Fruit fly (Drosophila melanogaster) whole organism, embryonic: ENCODE data around the gene CG15011.
A peak's percentile ranks its signal among the peaks of the same experiment; 100 is the strongest.

Source experiments
- CG10147 ChIP-seq: fragments of 200-800 bp; sonication (Bioruptor generic); optimal IDR thresholded peaks from 2 replicates; lab custom pipeline; 2019; ENCODE audit warnings: missing biosample characterization, mild to moderate bottlenecking, missing genetic modification characterization, moderate library complexity
- CG1024 ChIP-seq: fragments of 200-800 bp; sonication (Bioruptor generic); IDR thresholded peaks from 2 replicates; pipeline ENCODE4 v1.3.6; 2022; ENCODE audit warnings: missing biosample characterization, missing genetic modification characterization
- CG10654 ChIP-seq: fragments of 200-800 bp; sonication (Bioruptor generic); optimal IDR thresholded peaks from 2 replicates; lab custom pipeline; 2016; ENCODE audit warnings: missing biosample characterization, missing genetic modification characterization
- CG12659 ChIP-seq: fragments of 200-800 bp; sonication (Bioruptor generic); optimal IDR thresholded peaks from 3 replicates; lab custom pipeline; 2017; ENCODE audit warnings: mild to moderate bottlenecking, missing biosample characterization, missing genetic modification reagents, missing genetic modification characterization
- CG16863 ChIP-seq: fragments of 200-800 bp; sonication (Bioruptor generic); optimal IDR thresholded peaks from 3 replicates; lab custom pipeline; 2016; ENCODE audit warnings: missing biosample characterization, missing genetic modification characterization
- CG17359 ChIP-seq: fragments of 200-800 bp; sonication (Bioruptor generic); optimal IDR thresholded peaks from 3 replicates; lab custom pipeline; 2018; ENCODE audit warnings: missing biosample characterization, mild to moderate bottlenecking, missing genetic modification characterization, moderate library complexity
- CG17802 ChIP-seq: fragments of 200-800 bp; sonication (Bioruptor generic); optimal IDR thresholded peaks from 2 replicates; lab custom pipeline; 2018; ENCODE audit warnings: missing biosample characterization, mild to moderate bottlenecking, missing genetic modification characterization, moderate library complexity
- CG18764 ChIP-seq: fragments of 200-800 bp; sonication (Bioruptor generic); optimal IDR thresholded peaks from 3 replicates; lab custom pipeline; 2016; ENCODE audit warnings: missing biosample characterization, missing genetic modification characterization
- CG2120 ChIP-seq: fragments of 200-800 bp; sonication (Bioruptor generic); optimal IDR thresholded peaks from 3 replicates; lab custom pipeline; 2016; ENCODE audit warnings: missing biosample characterization, missing genetic modification characterization
- CG2202 ChIP-seq: fragments of 200-800 bp; sonication (Bioruptor generic); optimal IDR thresholded peaks from 2 replicates; lab custom pipeline; 2018; ENCODE audit warnings: missing biosample characterization, mild to moderate bottlenecking, missing genetic modification characterization
- CG4360 ChIP-seq: fragments of 200-800 bp; sonication (Bioruptor generic); IDR thresholded peaks from 2 replicates; pipeline ENCODE4 v1.3.6; 2022; ENCODE audit warnings: missing biosample characterization, missing genetic modification characterization
- CG4617 ChIP-seq: fragments of 200-800 bp; sonication (Bioruptor generic); optimal IDR thresholded peaks from 3 replicates; lab custom pipeline; 2016; ENCODE audit warnings: missing biosample characterization, missing genetic modification characterization, borderline replicate concordance
- CG5180 ChIP-seq: fragments of 200-800 bp; sonication (Bioruptor generic); optimal IDR thresholded peaks from 3 replicates; lab custom pipeline; 2017; ENCODE audit warnings: missing biosample characterization, missing genetic modification characterization, mild to moderate bottlenecking, moderate library complexity, missing genetic modification reagents
- CG6272 ChIP-seq: fragments of 200-800 bp; sonication (Bioruptor generic); IDR thresholded peaks from 2 replicates; pipeline ENCODE4 v1.3.6; 2022; ENCODE audit warnings: missing biosample characterization, missing genetic modification characterization
- CG6813 ChIP-seq: fragments of 200-800 bp; sonication (Bioruptor generic); optimal IDR thresholded peaks from 2 replicates; lab custom pipeline; 2017; ENCODE audit warnings: missing biosample characterization, missing genetic modification characterization, mild to moderate bottlenecking, moderate library complexity, missing genetic modification reagents
- CG7745 ChIP-seq: fragments of 200-800 bp; sonication (Bioruptor generic); optimal IDR thresholded peaks from 2 replicates; lab custom pipeline; 2018; ENCODE audit warnings: missing biosample characterization, mild to moderate bottlenecking, missing genetic modification characterization, moderate library complexity
- CG8388 ChIP-seq: fragments of 200-800 bp; sonication (Bioruptor generic); optimal IDR thresholded peaks from 2 replicates; lab custom pipeline; 2019; ENCODE audit warnings: missing biosample characterization, mild to moderate bottlenecking, missing genetic modification characterization, moderate library complexity
- CG8478 ChIP-seq: fragments of >200 bp; optimal IDR thresholded peaks from 2 replicates; lab custom pipeline; 2018
- CTCF ChIP-seq: fragments of 200-800 bp; sonication (Bioruptor generic); optimal IDR thresholded peaks from 2 replicates; lab custom pipeline; 2017; ENCODE audit warnings: missing biosample characterization, mild to moderate bottlenecking, missing genetic modification characterization, moderate library complexity
- CkIIα-i1 ChIP-seq: fragments of 200-800 bp; sonication (Bioruptor generic); IDR thresholded peaks from 2 replicates; pipeline ENCODE4 v1.3.6; 2022; ENCODE audit warnings: missing biosample characterization, missing genetic modification characterization
- Drgx ChIP-seq: fragments of 200-800 bp; sonication (Bioruptor generic); IDR thresholded peaks from 2 replicates; pipeline ENCODE4 v1.3.6; 2022; ENCODE audit warnings: missing biosample characterization, missing genetic modification characterization
- Ets65A ChIP-seq: fragments of 200-800 bp; sonication (Bioruptor generic); peaks from one replicate; lab custom pipeline; 2016; ENCODE audit warnings: missing biosample characterization, missing genetic modification characterization
- Gug ChIP-seq: fragments of 200-800 bp; sonication (Bioruptor generic); IDR thresholded peaks from 4 replicates; pipeline ENCODE4 v1.3.6; 2022; ENCODE audit warnings: missing biosample characterization, missing genetic modification characterization
- Hmr ChIP-seq: fragments of 200-800 bp; sonication (Bioruptor generic); optimal IDR thresholded peaks from 3 replicates; lab custom pipeline; 2017; ENCODE audit warnings: mild to moderate bottlenecking, missing biosample characterization, missing genetic modification reagents, missing genetic modification characterization
- Neu2 ChIP-seq: fragments of 200-800 bp; sonication (Bioruptor generic); optimal IDR thresholded peaks from 3 replicates; lab custom pipeline; 2016; ENCODE audit warnings: missing biosample characterization, missing genetic modification characterization, borderline replicate concordance
- NfI ChIP-seq: fragments of 200-800 bp; sonication (Bioruptor generic); optimal IDR thresholded peaks from 3 replicates; lab custom pipeline; 2018; ENCODE audit warnings: missing biosample characterization, mild to moderate bottlenecking, missing genetic modification characterization, moderate library complexity
- Optix ChIP-seq: fragments of 200-800 bp; sonication (Bioruptor generic); IDR thresholded peaks from 3 replicates; pipeline ENCODE4 v1.3.6; 2022; ENCODE audit warnings: missing biosample characterization, missing genetic modification characterization
- Ptx1 ChIP-seq: fragments of 200-800 bp; sonication (Bioruptor generic); IDR thresholded peaks from 2 replicates; pipeline ENCODE4 v1.3.6; 2022; ENCODE audit warnings: missing biosample characterization, missing genetic modification characterization
- Ravus ChIP-seq: fragments of 200-800 bp; sonication (Bioruptor generic); IDR thresholded peaks from 2 replicates; pipeline ENCODE4 v1.3.6; 2022; ENCODE audit warnings: missing biosample characterization, missing genetic modification characterization
- Sox102F ChIP-seq: fragments of 200-800 bp; sonication (Bioruptor generic); optimal IDR thresholded peaks from 2 replicates; lab custom pipeline; 2018; ENCODE audit warnings: missing biosample characterization, mild to moderate bottlenecking, missing genetic modification characterization, moderate library complexity
- Xrp1 ChIP-seq: fragments of 200-800 bp; sonication (Bioruptor generic); IDR thresholded peaks from 2 replicates; pipeline ENCODE4 v1.3.6; 2022; ENCODE audit warnings: missing biosample characterization, missing genetic modification characterization
- YL-1 ChIP-seq: fragments of 200-800 bp; sonication (Bioruptor generic); optimal IDR thresholded peaks from 3 replicates; lab custom pipeline; 2017; ENCODE audit warnings: missing biosample characterization, mild to moderate bottlenecking, missing genetic modification characterization
- bbx ChIP-seq: fragments of 200-800 bp; sonication (Bioruptor generic); IDR thresholded peaks from 2 replicates; pipeline ENCODE4 v1.3.6; 2022; ENCODE audit warnings: missing biosample characterization, missing genetic modification characterization; ENCODE audit not compliant: partially characterized antibody
- cg ChIP-seq: fragments of 200-800 bp; sonication (Bioruptor generic); optimal IDR thresholded peaks from 3 replicates; lab custom pipeline; 2019; ENCODE audit warnings: missing biosample characterization, mild to moderate bottlenecking, missing genetic modification characterization, moderate library complexity
- crc ChIP-seq: fragments of 200-800 bp; sonication (Bioruptor generic); optimal IDR thresholded peaks from 2 replicates; lab custom pipeline; 2016; ENCODE audit warnings: missing biosample characterization, missing genetic modification characterization
- danr ChIP-seq: fragments of 200-800 bp; sonication (Bioruptor generic); IDR thresholded peaks from 2 replicates; pipeline ENCODE4 v1.3.6; 2022; ENCODE audit warnings: missing biosample characterization, missing genetic modification characterization
- dimm ChIP-seq: fragments of 200-800 bp; sonication (Bioruptor generic); IDR thresholded peaks from 2 replicates; pipeline ENCODE4 v1.3.6; 2022; ENCODE audit warnings: missing biosample characterization, missing genetic modification characterization
- h ChIP-seq: fragments of >200 bp; optimal IDR thresholded peaks from 2 replicates; lab custom pipeline; 2017
- insv ChIP-seq, 2 experiments: fragments of 200-800 bp; sonication (Bioruptor generic); optimal IDR thresholded peaks; 3 replicates each; lab custom pipeline; 2016 to 2018; ENCODE audit warnings: missing biosample characterization in 2 of 2, missing genetic modification characterization in 2 of 2
- nau ChIP-seq: fragments of 200-800 bp; sonication (Bioruptor generic); optimal IDR thresholded peaks from 3 replicates; lab custom pipeline; 2017; ENCODE audit warnings: missing biosample characterization, mild to moderate bottlenecking, missing genetic modification characterization, missing genetic modification reagents
- nerfin-1 ChIP-seq: fragments of 200-800 bp; sonication (Bioruptor generic); optimal IDR thresholded peaks from 3 replicates; lab custom pipeline; 2019; ENCODE audit warnings: missing biosample characterization, mild to moderate bottlenecking, missing genetic modification characterization, moderate library complexity
- nom ChIP-seq: fragments of 200-800 bp; sonication (Bioruptor generic); optimal IDR thresholded peaks from 2 replicates; lab custom pipeline; 2017; ENCODE audit warnings: missing biosample characterization, missing genetic modification characterization, mild to moderate bottlenecking, moderate library complexity, missing genetic modification reagents
- org-1 ChIP-seq: fragments of 200-800 bp; sonication (Bioruptor generic); optimal IDR thresholded peaks from 2 replicates; lab custom pipeline; 2017; ENCODE audit warnings: missing biosample characterization, missing genetic modification characterization
- psq ChIP-seq: fragments of 200-800 bp; sonication (Bioruptor generic); optimal IDR thresholded peaks from 2 replicates; lab custom pipeline; 2017; ENCODE audit warnings: missing biosample characterization, missing genetic modification characterization
- row ChIP-seq: fragments of 200-800 bp; sonication (Bioruptor generic); IDR thresholded peaks from 3 replicates; pipeline ENCODE4 v1.3.6; 2022; ENCODE audit warnings: missing biosample characterization, missing genetic modification characterization
- seq ChIP-seq: fragments of 200-800 bp; sonication (Bioruptor generic); IDR thresholded peaks from 2 replicates; pipeline ENCODE4 v1.3.6; 2022; ENCODE audit warnings: missing biosample characterization, missing genetic modification characterization
- tap ChIP-seq: fragments of 200-800 bp; optimal IDR thresholded peaks from 3 replicates; lab custom pipeline; 2019; ENCODE audit warnings: missing biosample characterization, mild to moderate bottlenecking, missing genetic modification characterization, moderate library complexity
- tio ChIP-seq: fragments of 200-800 bp; sonication (Bioruptor generic); optimal IDR thresholded peaks from 2 replicates; lab custom pipeline; 2017; ENCODE audit warnings: missing biosample characterization, missing genetic modification characterization, inconsistent platforms
- unc-4 ChIP-seq: fragments of 200-800 bp; sonication (Bioruptor generic); IDR thresholded peaks from 2 replicates; pipeline ENCODE4 v1.3.6; 2022; ENCODE audit warnings: missing biosample characterization, missing genetic modification characterization; ENCODE audit not compliant: partially characterized antibody
- vfl ChIP-seq: fragments of 200-800 bp; sonication (Bioruptor generic); optimal IDR thresholded peaks from 2 replicates; lab custom pipeline; 2016; ENCODE audit warnings: missing biosample characterization, missing genetic modification characterization
- yki ChIP-seq: fragments of >200 bp; optimal IDR thresholded peaks from 3 replicates; lab custom pipeline; 2018
- zf30C ChIP-seq: fragments of 200-800 bp; sonication (Bioruptor generic); optimal IDR thresholded peaks from 3 replicates; lab custom pipeline; 2018; ENCODE audit warnings: missing biosample characterization, mild to moderate bottlenecking, missing genetic modification characterization

The CG15011 gene

dm6 chr3L:4259102-4259558, at the start of gene CG15011, which contains the start of gene CG1309 (continued):
- peak; percentile 94 for TF ChIP-seq CG2120 (GFP tag; lab: Kevin White, UChicago)
- TF ChIP-seq cg (GFP tag; lab: Kevin White, UChicago), result no peak
- TF ChIP-seq zf30C (GFP tag; lab: Kevin White, UChicago), result no peak
- peak; percentile 67 for TF ChIP-seq tap (tag; lab: Kevin White, UChicago)
- peak; percentile 57 for TF ChIP-seq psq
- peak; percentile 91 for TF ChIP-seq CG4617
- no peak for TF ChIP-seq CG4360 (GFP tag; lab: Robert Waterston, UW)
- no peak for TF ChIP-seq h (lab: Kevin White, UChicago)
- no peak for TF ChIP-seq dimm (GFP tag; lab: Robert Waterston, UW)
- peak; percentile 75 for TF ChIP-seq vfl
- no peak for TF ChIP-seq bbx (GFP tag; lab: Robert Waterston, UW)
- peak; percentile 69; the same call in 3 of the 4 replicates for TF ChIP-seq Gug (GFP tag; lab: Robert Waterston, UW)
- peak; percentile 75 for TF ChIP-seq CG18764 (GFP tag; lab: Kevin White, UChicago)
- peak; percentile 31 for TF ChIP-seq CG2202 (tag; lab: Kevin White, UChicago)
- peak; percentile 60 for TF ChIP-seq nom (GFP tag; lab: Kevin White, UChicago)
- TF ChIP-seq Ets65A (GFP tag; lab: Kevin White, UChicago), result peak; percentile 99
- peak; percentile 89 for TF ChIP-seq Ptx1 (GFP tag; lab: Robert Waterston, UW)
- no peak for TF ChIP-seq CG7745
- peak; percentile 98 for TF ChIP-seq row (GFP tag; lab: Robert Waterston, UW)
- peak; percentile 81 for TF ChIP-seq Hmr (GFP tag; lab: Kevin White, UChicago)
- TF ChIP-seq CG5180 (GFP tag; lab: Kevin White, UChicago), result no peak
- peak; percentile 83 for TF ChIP-seq CG16863
- peak; percentile 37 for TF ChIP-seq CG17802 (tag; lab: Kevin White, UChicago)
- TF ChIP-seq danr (GFP tag; lab: Robert Waterston, UW), result peak; percentile 28; the same call in 1 of the 2 replicates
- TF ChIP-seq Optix (GFP tag; lab: Robert Waterston, UW), result peak; percentile 69; the same call in 1 of the 3 replicates
- TF ChIP-seq nerfin-1 (tag; lab: Kevin White, UChicago), result peak; percentile 93
- peak; percentile 76 for TF ChIP-seq CG17359 (tag; lab: Kevin White, UChicago)
- no peak for TF ChIP-seq CG8478 (lab: Kevin White, UChicago)
- TF ChIP-seq yki (lab: Kevin White, UChicago), result no peak
- TF ChIP-seq insv (GFP tag; optimal IDR thresholded peaks at IDR 0.05; lab: Kevin White, UChicago), result peak; percentile 21 to 84
- TF ChIP-seq CG6272 (GFP tag; lab: Robert Waterston, UW), result peak; percentile 79
- TF ChIP-seq Ravus (GFP tag; lab: Robert Waterston, UW), result no peak
- peak; percentile 75 for TF ChIP-seq Drgx (GFP tag; lab: Robert Waterston, UW)
- TF ChIP-seq Sox102F, result peak; percentile 81
- TF ChIP-seq Xrp1, result peak; percentile 80
- peak; percentile 48 for TF ChIP-seq Neu2 (GFP tag; lab: Kevin White, UChicago)
- peak; percentile 84 for TF ChIP-seq CG8388
- TF ChIP-seq CG1024 (GFP tag; lab: Robert Waterston, UW), result no peak
- TF ChIP-seq crc, result peak; percentile 63
- TF ChIP-seq org-1 (GFP tag; lab: Kevin White, UChicago), result peak; percentile 23
- peak; percentile 90 for TF ChIP-seq YL-1 (GFP tag; lab: Kevin White, UChicago)
- TF ChIP-seq CTCF, result no peak
- no peak for TF ChIP-seq nau (GFP tag; lab: Kevin White, UChicago)
- no peak for TF ChIP-seq tio (GFP tag; lab: Kevin White, UChicago)
- TF ChIP-seq CkIIα-i1, result no peak
- peak; percentile 84 for TF ChIP-seq CG12659
- peak; percentile 48 for TF ChIP-seq unc-4 (GFP tag; lab: Robert Waterston, UW)
- TF ChIP-seq CG6813 (GFP tag; lab: Kevin White, UChicago), result no peak
- TF ChIP-seq NfI (GFP tag; lab: Kevin White, UChicago), result peak; percentile 78
- TF ChIP-seq CG10654, result peak; percentile 80
- peak; percentile 67 for TF ChIP-seq seq (GFP tag; lab: Robert Waterston, UW)
- peak; percentile 81 for TF ChIP-seq CG10147 (GFP tag; lab: Kevin White, UChicago)
